Worm (Caenorhabditis elegans) whole organism, L1 larva: ENCODE data around the gene F44E5.15.
A peak's percentile ranks its signal among the peaks of the same experiment; 100 is the strongest.

Experiments used
- C04F5.9 ChIP-seq: sonication (generic microtip); optimal IDR thresholded peaks from 2 replicates; lab custom pipeline; 2016; ENCODE audit warnings: missing genetic modification characterization, missing compliant biosample characterization
- C16A3.4 ChIP-seq: fragments of 150-350 bp; optimal IDR thresholded peaks from 2 replicates; lab custom pipeline; 2014; ENCODE audit warnings: missing biosample characterization, missing genetic modification characterization
- aha-1 ChIP-seq: fragments of 150-350 bp; optimal IDR thresholded peaks from 2 replicates; lab custom pipeline; 2014; ENCODE audit warnings: missing biosample characterization, missing genetic modification characterization
- alr-1 ChIP-seq: fragments of 200-800 bp; sonication (Bioruptor generic); optimal IDR thresholded peaks from 2 replicates; lab custom pipeline; 2018; ENCODE audit warnings: borderline replicate concordance, mild to moderate bottlenecking, missing genetic modification characterization, missing compliant biosample characterization
- ama-1 ChIP-seq: fragments of 150-350 bp; optimal IDR thresholded peaks from 2 replicates; lab custom pipeline; 2014
- ceh-8 ChIP-seq: fragments of 200-800 bp; sonication (Bioruptor generic); optimal IDR thresholded peaks from 2 replicates; lab custom pipeline; 2018; ENCODE audit warnings: mild to moderate bottlenecking, missing genetic modification characterization, moderate library complexity, missing compliant biosample characterization
- dpl-1 ChIP-seq, 3 experiments: fragments of 150-350 bp in 2 of 3; sonication (generic microtip) in 1 of 3; optimal IDR thresholded peaks; 2 replicates each; lab custom pipeline; 2014 to 2017; ENCODE audit warnings: missing biosample characterization in 3 of 3, missing genetic modification characterization in 3 of 3, missing genetic modification reagents in 3 of 3
- efl-1 ChIP-seq, 4 experiments: fragments of 150-350 bp; optimal IDR thresholded peaks in 3 of 4; peaks in 1 of 4; 1 replicate in 1 of 4; 2 replicates in 3 of 4; lab custom pipeline; 2014; ENCODE audit warnings: missing biosample characterization in 2 of 4, missing genetic modification characterization in 2 of 4, missing genetic modification reagents in 2 of 4
- elt-2 ChIP-seq: sonication (generic microtip); optimal IDR thresholded peaks from 2 replicates; lab custom pipeline; 2016; ENCODE audit warnings: missing genetic modification characterization, mild to moderate bottlenecking, inconsistent platforms, missing compliant biosample characterization, missing genetic modification reagents
- elt-3 ChIP-seq, 6 experiments: fragments of 150-350 bp in 1 of 6; sonication (generic microtip); optimal IDR thresholded peaks; 2 replicates each; lab custom pipeline; 2017 to 2018; ENCODE audit warnings: missing biosample characterization in 6 of 6, missing genetic modification characterization in 6 of 6, inconsistent platforms in 1 of 6
- ets-5 ChIP-seq: fragments of 200-800 bp; sonication (Bioruptor generic); IDR thresholded peaks from 2 replicates; pipeline ENCODE4 v1.3.6; 2022; ENCODE audit warnings: missing genetic modification characterization, missing compliant biosample characterization
- grh-1 ChIP-seq: fragments of 200-800 bp; sonication (Bioruptor generic); IDR thresholded peaks from 2 replicates; pipeline ENCODE4 v1.3.6; 2022; ENCODE audit warnings: missing genetic modification reagents, missing genetic modification characterization, missing compliant biosample characterization
- hlh-17 ChIP-seq: fragments of 200-800 bp; sonication (Bioruptor generic); optimal IDR thresholded peaks from 2 replicates; lab custom pipeline; 2018; ENCODE audit warnings: missing genetic modification characterization, mild to moderate bottlenecking, missing compliant biosample characterization, moderate library complexity, borderline replicate concordance
- hlh-4 ChIP-seq: sonication (generic microtip); optimal IDR thresholded peaks from 2 replicates; lab custom pipeline; 2016; ENCODE audit warnings: mild to moderate bottlenecking, missing genetic modification characterization, missing compliant biosample characterization
- jun-1 ChIP-seq: fragments of 150-350 bp; optimal IDR thresholded peaks from 2 replicates; lab custom pipeline; 2014; ENCODE audit warnings: missing biosample characterization, missing genetic modification reagents, missing genetic modification characterization
- lin-15B ChIP-seq: fragments of 150-350 bp; sonication (generic microtip); optimal IDR thresholded peaks from 3 replicates; lab custom pipeline; 2014; ENCODE audit warnings: missing biosample characterization, missing genetic modification characterization
- lin-35 ChIP-seq, 2 experiments: fragments of 150-350 bp; optimal IDR thresholded peaks; 2 replicates each; lab custom pipeline; 2014; ENCODE audit warnings: missing biosample characterization in 2 of 2, missing genetic modification characterization in 2 of 2, missing genetic modification reagents in 2 of 2
- lin-39 ChIP-seq: fragments of 150-350 bp; optimal IDR thresholded peaks from 2 replicates; lab custom pipeline; 2014; ENCODE audit warnings: missing biosample characterization, missing genetic modification reagents, missing genetic modification characterization
- lir-3 ChIP-seq: sonication (generic microtip); optimal IDR thresholded peaks from 2 replicates; lab custom pipeline; 2016; ENCODE audit warnings: mild to moderate bottlenecking, missing genetic modification characterization, moderate library complexity, missing compliant biosample characterization; ENCODE audit not compliant: poor library complexity
- lsy-2 ChIP-seq, 2 experiments: fragments of 150-350 bp; optimal IDR thresholded peaks; 2 replicates each; lab custom pipeline; 2014; ENCODE audit warnings: missing biosample characterization in 2 of 2, missing genetic modification characterization in 2 of 2
- mab-9 ChIP-seq: fragments of 200-800 bp; sonication (Bioruptor generic); IDR thresholded peaks from 2 replicates; pipeline ENCODE4 v1.3.6; 2022; ENCODE audit warnings: missing genetic modification reagents, missing genetic modification characterization, missing compliant biosample characterization
- mdl-1 ChIP-seq, 2 experiments: fragments of 150-350 bp; optimal IDR thresholded peaks; 2 replicates each; lab custom pipeline; 2014 to 2017; ENCODE audit warnings: missing biosample characterization in 2 of 2, missing genetic modification characterization in 2 of 2, inconsistent platforms in 1 of 2
- nhr-11 ChIP-seq: fragments of 150-350 bp; optimal IDR thresholded peaks from 2 replicates; lab custom pipeline; 2014; ENCODE audit warnings: missing biosample characterization, missing genetic modification characterization
- nhr-12 ChIP-seq: sonication (generic microtip); optimal IDR thresholded peaks from 2 replicates; lab custom pipeline; 2017; ENCODE audit warnings: missing biosample characterization, missing genetic modification characterization
- nhr-237 ChIP-seq: fragments of 150-350 bp; optimal IDR thresholded peaks from 2 replicates; lab custom pipeline; 2014; ENCODE audit warnings: missing biosample characterization, missing genetic modification characterization
- nhr-84 ChIP-seq: sonication (generic microtip); optimal IDR thresholded peaks from 2 replicates; lab custom pipeline; 2017; ENCODE audit warnings: missing biosample characterization, missing genetic modification characterization
- nhr-85 ChIP-seq: sonication (generic microtip); peaks from one replicate; lab custom pipeline; 2016; ENCODE audit warnings: missing genetic modification characterization, inconsistent platforms, missing compliant biosample characterization
- pag-3 ChIP-seq: sonication (generic microtip); optimal IDR thresholded peaks from 2 replicates; lab custom pipeline; 2017; ENCODE audit warnings: missing genetic modification characterization, mild to moderate bottlenecking, missing compliant biosample characterization, antibody characterized with exemption, borderline replicate concordance; ENCODE audit not compliant: insufficient read depth
- skn-1 ChIP-seq: fragments of 150-350 bp; optimal IDR thresholded peaks from 2 replicates; lab custom pipeline; 2014; ENCODE audit warnings: missing biosample characterization, missing genetic modification characterization
- sptf-1 ChIP-seq: fragments of 150-350 bp; optimal IDR thresholded peaks from 2 replicates; lab custom pipeline; 2014; ENCODE audit warnings: missing biosample characterization, missing genetic modification characterization
- tbx-2 ChIP-seq: sonication (generic microtip); optimal IDR thresholded peaks from 2 replicates; lab custom pipeline; 2016; ENCODE audit warnings: missing genetic modification characterization, missing compliant biosample characterization
- tlp-1 ChIP-seq: fragments of 150-350 bp; optimal IDR thresholded peaks from 2 replicates; lab custom pipeline; 2014; ENCODE audit warnings: missing biosample characterization, missing genetic modification characterization
- unc-98 ChIP-seq: fragments of 200-800 bp; sonication (Bioruptor generic); IDR thresholded peaks from 2 replicates; pipeline ENCODE4 v1.3.6; 2022; ENCODE audit warnings: missing genetic modification characterization, missing compliant biosample characterization
- vab-15 ChIP-seq: sonication (generic microtip); optimal IDR thresholded peaks from 2 replicates; lab custom pipeline; 2017; ENCODE audit warnings: missing genotype, mild to moderate bottlenecking, missing genetic modification characterization, missing compliant biosample characterization
- zag-1 ChIP-seq: fragments of 150-350 bp; optimal IDR thresholded peaks from 2 replicates; lab custom pipeline; 2014; ENCODE audit warnings: missing biosample characterization, missing genetic modification characterization

The F44E5.15 gene

ce11 chrII:11777893-11778480, 5.5 kb downstream of the F44E5.15 start, which contains the start of the genes patr-1 and dna-2 (continued):
- no peak for TF ChIP-seq zag-1 (tag; lab: Kevin White, UChicago)
- TF ChIP-seq nhr-11 (tag; lab: Kevin White, UChicago), result no peak
- TF ChIP-seq mdl-1 (tag; optimal IDR thresholded peaks at IDR 0.05; lab: Kevin White, UChicago), result peak in 1 of 2 experiments; percentile 71
- no peak for TF ChIP-seq ceh-8 (GFP tag; lab: Kevin White, UChicago)
- no peak for TF ChIP-seq hlh-4

ce11 chrII:11782493-11782892, 10.0 kb downstream of the F44E5.15 start, which contains the start of gene F43G6.16:
F43G6.16 (minus strand) TSS chrII:11782633.
- peak; percentile 41 to 97 for TF ChIP-seq lsy-2 (tag; optimal IDR thresholded peaks at IDR 0.05; lab: Kevin White, UChicago)
- peak; percentile 30 to 72 (median 59) for TF ChIP-seq dpl-1 (GFP tag; optimal IDR thresholded peaks at IDR 0.05; lab: Kevin White, UChicago)
- no peak for TF ChIP-seq nhr-237 (tag; lab: Kevin White, UChicago)
- TF ChIP-seq efl-1 (optimal IDR thresholded peaks at IDR 0.05; lab: Kevin White, UChicago), result peak; percentile 41 to 43
- peak; percentile 58 to 94 for TF ChIP-seq efl-1 (GFP tag; optimal IDR thresholded peaks at IDR 0.05 in 1 of 2; lab: Kevin White, UChicago)
- TF ChIP-seq lin-35 (GFP tag; optimal IDR thresholded peaks at IDR 0.05; lab: Kevin White, UChicago), result peak; percentile 7 to 78

ce11 chrII:11788025-11788424, 15.6 kb downstream of the F44E5.15 start:
- TF ChIP-seq efl-1 (optimal IDR thresholded peaks at IDR 0.05; lab: Kevin White, UChicago), result no peak
- peak in 1 of 2 experiments; percentile 64 for TF ChIP-seq efl-1 (GFP tag; optimal IDR thresholded peaks at IDR 0.05 in 1 of 2; lab: Kevin White, UChicago)
- TF ChIP-seq grh-1 (GFP tag; lab: Robert Waterston, UW), result no peak
- no peak for TF ChIP-seq aha-1 (tag; lab: Kevin White, UChicago)
- no peak for TF ChIP-seq ama-1 (lab: Kevin White, UChicago)
- TF ChIP-seq alr-1 (tag; lab: Kevin White, UChicago), result no peak
- no peak for TF ChIP-seq C16A3.4 (tag; lab: Kevin White, UChicago)
- no peak for TF ChIP-seq skn-1 (tag; lab: Kevin White, UChicago)
- no peak for TF ChIP-seq hlh-17 (GFP tag; lab: Kevin White, UChicago)

DNA sequence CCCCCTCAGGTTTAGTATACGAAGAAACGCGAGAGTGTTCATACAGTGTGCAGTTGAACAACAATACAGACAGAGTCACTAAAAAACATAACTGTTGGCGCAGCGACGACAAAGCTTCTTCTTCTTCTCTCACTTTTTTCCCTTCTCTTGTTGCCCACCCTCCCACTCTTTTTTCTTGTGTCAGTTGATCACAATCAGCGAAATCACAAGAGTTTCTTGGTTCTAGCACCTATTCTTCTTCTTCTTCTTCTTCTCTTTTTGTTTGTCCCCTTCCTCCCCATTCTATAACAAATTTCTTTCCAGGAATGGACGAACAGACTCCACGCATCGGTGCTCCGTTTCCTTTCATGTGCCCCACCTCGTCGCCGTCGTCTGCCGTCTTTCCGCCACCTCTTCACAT, 18.0 kb downstream of the F44E5.15 start, which contains the start of gene F43G6.4:
Gene F43G6.4 (plus strand): TSS at position 301 of the 400 bp plus-strand sequence.
- TF ChIP-seq hlh-4 (no peak), aha-1 (tag; lab: Kevin White, UChicago) (no peak), C04F5.9 (tag; lab: Kevin White, UChicago) (no peak), sptf-1 (tag; lab: Kevin White, UChicago) (no peak), nhr-12 (tag; lab: Kevin White, UChicago) (no peak)

DNA sequence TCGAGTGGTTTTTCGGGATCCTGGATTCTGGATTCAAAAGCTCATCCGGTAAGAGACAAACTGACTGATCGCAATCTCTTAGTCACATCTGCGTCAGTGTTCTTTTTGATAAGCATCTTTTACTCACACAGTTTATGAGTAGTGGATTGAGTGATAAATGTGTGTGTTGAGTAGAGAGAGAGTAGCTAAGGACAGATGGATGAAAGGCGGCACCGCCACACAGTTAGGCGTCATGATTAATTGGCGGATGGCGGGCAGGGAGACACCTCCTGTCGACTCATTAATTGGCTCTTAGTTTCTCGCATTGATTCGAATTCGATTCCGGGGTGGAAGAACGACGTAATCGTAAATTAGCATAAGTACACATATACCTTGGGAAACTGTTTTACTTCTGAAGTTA, 21.9 kb downstream of the F44E5.15 start:
- TF ChIP-seq nhr-85 (peak; percentile 75), lin-15B (tag; lab: Kevin White, UChicago) (no peak), lin-39 (tag; lab: Kevin White, UChicago) (peak; percentile 3)
- TF ChIP-seq, all 84 proteins: peak for 2

- no peak for TF ChIP-seq nhr-84 (tag; lab: Kevin White, UChicago)
- TF ChIP-seq aha-1 (tag; lab: Kevin White, UChicago), result no peak
- TF ChIP-seq ets-5 (GFP tag; lab: Robert Waterston, UW), result no peak
- peak; percentile 78 for TF ChIP-seq elt-2 (tag; lab: Kevin White, UChicago)
- no peak for TF ChIP-seq lin-39 (tag; lab: Kevin White, UChicago)
- no peak for TF ChIP-seq sptf-1 (tag; lab: Kevin White, UChicago)
These were observed 24.7 kb downstream of the F44E5.15 start for ce11 chrII:11797194-11797593.

DNA sequence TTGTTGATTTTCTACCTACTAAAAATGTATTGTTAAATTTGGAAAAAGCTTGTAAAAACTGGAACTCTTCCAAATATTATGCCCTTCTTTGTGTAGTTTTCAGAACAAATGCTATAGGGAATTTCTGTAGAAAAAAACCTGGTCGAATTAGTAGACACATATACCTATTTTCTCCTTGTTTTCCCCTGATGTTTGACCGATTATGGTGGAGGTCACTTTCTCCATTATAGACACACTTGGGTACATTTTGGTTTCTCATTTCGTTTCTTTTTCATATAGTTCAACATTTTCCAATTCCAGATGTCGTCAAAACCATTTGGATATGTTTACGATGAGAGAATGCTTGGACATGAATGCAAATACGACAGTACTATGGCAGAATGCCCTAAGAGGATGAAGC, 26.3 kb downstream of the F44E5.15 start, which contains the start of gene hda-5:
Gene hda-5 (plus strand): TSS at position 301 of the 400 bp plus-strand sequence.
- TF ChIP-seq C04F5.9 (tag; lab: Kevin White, UChicago) (no peak), vab-15 (tag; lab: Kevin White, UChicago) (no peak), tlp-1 (tag; lab: Kevin White, UChicago) (no peak), pag-3 (no peak), dpl-1 (GFP tag; optimal IDR thresholded peaks at IDR 0.05; lab: Kevin White, UChicago) (no peak), unc-98 (GFP tag; lab: Robert Waterston, UW) (no peak), mab-9 (no peak), zag-1 (tag; lab: Kevin White, UChicago) (no peak), lir-3 (tag; lab: Kevin White, UChicago) (no peak), jun-1 (tag; lab: Kevin White, UChicago) (no peak), elt-3 (tag; optimal IDR thresholded peaks at IDR 0.05; lab: Kevin White, UChicago) (no peak), tbx-2 (no peak)
- TF ChIP-seq, all 84 proteins: peak for 0
